Fruit fly (Drosophila melanogaster): ENCODE data around the gene mtm.

Gene mtm

dm6 chr2L:6074314-6074713 is 37.5 kb upstream of the mtm start:
- TF ChIP-seq Dll (optimal IDR thresholded peaks at IDR 0.05): no peak
- no peak for TF ChIP-seq psq (optimal IDR thresholded peaks at IDR 0.05)
- TF ChIP-seq pan (optimal IDR thresholded peaks at IDR 0.05): no peak
- no peak for TF ChIP-seq CG8478 (optimal IDR thresholded peaks at IDR 0.05)
- no peak for TF ChIP-seq usp (GFP tag; optimal IDR thresholded peaks at IDR 0.05)
- TF ChIP-seq EcR (GFP tag; optimal IDR thresholded peaks at IDR 0.05): no peak

dm6 chr2L:6073894-6074293 is 37.1 kb upstream of the mtm start:
- no peak for TF ChIP-seq pan (optimal IDR thresholded peaks at IDR 0.05)
- no peak for TF ChIP-seq psq (optimal IDR thresholded peaks at IDR 0.05)
- TF ChIP-seq CG8478 (optimal IDR thresholded peaks at IDR 0.05): no peak
- no peak for TF ChIP-seq Dll (optimal IDR thresholded peaks at IDR 0.05)
- TF ChIP-seq EcR (GFP tag; optimal IDR thresholded peaks at IDR 0.05): no peak
- TF ChIP-seq usp (GFP tag; optimal IDR thresholded peaks at IDR 0.05): no peak

dm6 chr2L:6072124-6072523 is 35.3 kb upstream of the mtm start:
- TF ChIP-seq EcR (GFP tag; optimal IDR thresholded peaks at IDR 0.05) (no peak), Dll (optimal IDR thresholded peaks at IDR 0.05) (no peak), CG8478 (optimal IDR thresholded peaks at IDR 0.05) (no peak), pan (optimal IDR thresholded peaks at IDR 0.05) (no peak), usp (GFP tag; optimal IDR thresholded peaks at IDR 0.05) (no peak), psq (optimal IDR thresholded peaks at IDR 0.05) (no peak)

- no peak for TF ChIP-seq Dll (optimal IDR thresholded peaks at IDR 0.05)
- TF ChIP-seq CG8478 (optimal IDR thresholded peaks at IDR 0.05): no peak
- TF ChIP-seq EcR (GFP tag; optimal IDR thresholded peaks at IDR 0.05): no peak
- no peak for TF ChIP-seq psq (optimal IDR thresholded peaks at IDR 0.05)
- no peak for TF ChIP-seq pan (optimal IDR thresholded peaks at IDR 0.05)
- TF ChIP-seq usp (GFP tag; optimal IDR thresholded peaks at IDR 0.05): no peak
Observed at dm6 chr2L:6070656-6071231, 33.9 kb upstream of the mtm start, which contains the start of the genes CG9154 and Kr-h2. Gene CG9154, minus strand, starts transcription at chr2L:6070686. Gene Kr-h2, plus strand, starts transcription at chr2L:6070990.

dm6 chr2L:6068544-6069251 is 31.9 kb upstream of the mtm start, which contains the start of the genes CG9150 and Pfdn1:
Gene CG9150, minus strand, starts transcription at chr2L:6068594.
Gene Pfdn1, plus strand, starts transcription at chr2L:6069079.
- TF ChIP-seq CG8478 (optimal IDR thresholded peaks at IDR 0.05): no peak
- no peak for TF ChIP-seq pan (optimal IDR thresholded peaks at IDR 0.05)
- no peak for TF ChIP-seq EcR (GFP tag; optimal IDR thresholded peaks at IDR 0.05)
- no peak for TF ChIP-seq Dll (optimal IDR thresholded peaks at IDR 0.05)
- no peak for TF ChIP-seq psq (optimal IDR thresholded peaks at IDR 0.05)
- TF ChIP-seq usp (GFP tag; optimal IDR thresholded peaks at IDR 0.05): no peak

- TF ChIP-seq CG8478 (optimal IDR thresholded peaks at IDR 0.05): no peak
- no peak for TF ChIP-seq EcR (GFP tag; optimal IDR thresholded peaks at IDR 0.05)
- peak; percentile 97 for TF ChIP-seq pan (optimal IDR thresholded peaks at IDR 0.05)
- TF ChIP-seq usp (GFP tag; optimal IDR thresholded peaks at IDR 0.05): no peak
Observed at dm6 chr2L:6065823-6066222, 29.0 kb upstream of the mtm start, which contains the start of the genes Fbw5 and CG9147. Gene Fbw5, minus strand, starts transcription at chr2L:6065953. Gene CG9147, plus strand, starts transcription at chr2L:6065997.

- TF ChIP-seq Dll (optimal IDR thresholded peaks at IDR 0.05) (no peak), CG8478 (optimal IDR thresholded peaks at IDR 0.05) (no peak), usp (GFP tag; optimal IDR thresholded peaks at IDR 0.05) (no peak), pan (optimal IDR thresholded peaks at IDR 0.05) (no peak), psq (optimal IDR thresholded peaks at IDR 0.05) (no peak), EcR (GFP tag; optimal IDR thresholded peaks at IDR 0.05) (no peak)
Observed at dm6 chr2L:6062382-6063082, 25.7 kb upstream of the mtm start, which contains the start of the genes ND-51 and CG13994. Gene ND-51, minus strand, starts transcription at chr2L:6062757. Gene CG13994, plus strand, starts transcription at chr2L:6062989.

- TF ChIP-seq psq (optimal IDR thresholded peaks at IDR 0.05) (no peak), CG8478 (optimal IDR thresholded peaks at IDR 0.05) (no peak), usp (GFP tag; optimal IDR thresholded peaks at IDR 0.05) (no peak), EcR (GFP tag; optimal IDR thresholded peaks at IDR 0.05) (no peak), pan (optimal IDR thresholded peaks at IDR 0.05) (no peak), Dll (optimal IDR thresholded peaks at IDR 0.05) (no peak)
Observed at dm6 chr2L:6060210-6060609, 23.4 kb upstream of the mtm start, which contains the start of gene CG34180. Gene CG34180, plus strand, starts transcription at chr2L:6060510.

dm6 chr2L:6053874-6054469 is 17.2 kb upstream of the mtm start, which contains the start of gene CG13995:
Gene CG13995, plus strand, starts transcription at chr2L:6054302.
- no peak for TF ChIP-seq EcR (GFP tag; optimal IDR thresholded peaks at IDR 0.05)
- TF ChIP-seq psq (optimal IDR thresholded peaks at IDR 0.05): no peak

dm6 chr2L:6051212-6051621 is 14.4 kb upstream of the mtm start:
- TF ChIP-seq EcR (GFP tag; optimal IDR thresholded peaks at IDR 0.05) (no peak), usp (GFP tag; optimal IDR thresholded peaks at IDR 0.05) (no peak), pan (optimal IDR thresholded peaks at IDR 0.05) (no peak), CG8478 (optimal IDR thresholded peaks at IDR 0.05) (no peak), psq (optimal IDR thresholded peaks at IDR 0.05) (no peak), Dll (optimal IDR thresholded peaks at IDR 0.05) (no peak)

- no peak for TF ChIP-seq Dll (optimal IDR thresholded peaks at IDR 0.05)
- no peak for TF ChIP-seq usp (GFP tag; optimal IDR thresholded peaks at IDR 0.05)
- TF ChIP-seq psq (optimal IDR thresholded peaks at IDR 0.05): no peak
- TF ChIP-seq CG8478 (optimal IDR thresholded peaks at IDR 0.05): no peak
- no peak for TF ChIP-seq pan (optimal IDR thresholded peaks at IDR 0.05)
- TF ChIP-seq EcR (GFP tag; optimal IDR thresholded peaks at IDR 0.05): no peak
Observed at dm6 chr2L:6050575-6050974, 13.8 kb upstream of the mtm start, which contains the start of gene CG9135. Gene CG9135, plus strand, starts transcription at chr2L:6050800.
